Worm (Caenorhabditis elegans) whole organism, early embryonic: ENCODE data around the gene F21C10.11.

Experiments
- B0310.2 ChIP-seq: sonication (generic microtip); optimal IDR thresholded peaks from 2 replicates; lab custom pipeline; 2016; ENCODE audit warnings: mild to moderate bottlenecking, missing genetic modification characterization, missing compliant biosample characterization
- aly-1 ChIP-seq: sonication (generic microtip); optimal IDR thresholded peaks from 2 replicates; lab custom pipeline; 2016; ENCODE audit warnings: missing genetic modification characterization, missing compliant biosample characterization
- ama-1 ChIP-seq: fragments of 150-350 bp; optimal IDR thresholded peaks from 2 replicates; lab custom pipeline; 2014
- ceh-13 ChIP-seq: fragments of 200-800 bp; sonication (Bioruptor generic); optimal IDR thresholded peaks from 2 replicates; lab custom pipeline; 2018; ENCODE audit warnings: mild to moderate bottlenecking, missing genetic modification characterization, missing compliant biosample characterization
- ets-7 ChIP-seq: sonication (generic microtip); optimal IDR thresholded peaks from 2 replicates; lab custom pipeline; 2016; ENCODE audit warnings: missing genotype, missing genetic modification characterization, missing compliant biosample characterization
- flt-1 ChIP-seq: fragments of 200-800 bp; sonication (Bioruptor generic); IDR thresholded peaks from 2 replicates; pipeline ENCODE4 v1.3.6; 2022; ENCODE audit warnings: missing genetic modification characterization, missing compliant biosample characterization
- scrt-1 ChIP-seq: fragments of 200-800 bp; sonication (Bioruptor generic); IDR thresholded peaks from 2 replicates; pipeline ENCODE4 v1.3.6; 2022; ENCODE audit warnings: missing genetic modification characterization, missing compliant biosample characterization
- tbx-11 ChIP-seq: fragments of 200-800 bp; sonication (Bioruptor generic); IDR thresholded peaks from 2 replicates; pipeline ENCODE4 v1.3.6; 2022; ENCODE audit warnings: missing genetic modification characterization, missing compliant biosample characterization
- tbx-37 ChIP-seq: fragments of 200-800 bp; sonication (Bioruptor generic); conservative IDR thresholded peaks from 2 replicates; pipeline ENCODE4 v1.3.6; 2022; ENCODE audit warnings: missing genetic modification reagents, missing genetic modification characterization, missing compliant biosample characterization

DNA sequence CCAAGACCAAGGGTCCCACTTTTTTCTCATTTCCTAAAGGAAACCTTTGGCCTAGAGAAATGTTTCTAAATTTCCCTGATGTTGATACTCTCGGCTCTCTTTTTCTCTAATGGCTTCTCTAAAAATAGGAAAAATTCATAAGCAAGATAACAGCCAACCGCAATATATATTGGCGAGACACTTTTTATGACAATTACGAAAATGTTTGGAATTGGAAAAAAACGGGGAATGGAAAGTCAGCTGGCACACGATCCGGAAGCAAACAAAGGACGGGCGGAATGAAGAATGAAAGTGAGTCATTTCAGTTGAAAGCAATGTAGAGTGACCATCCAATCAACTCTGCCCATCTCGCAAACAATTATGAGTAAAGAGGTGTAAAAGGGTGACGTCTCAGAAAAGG is 41.9 kb upstream of the F21C10.11 start:
- TF ChIP-seq ets-7 (tag; lab: Kevin White, UChicago), result no peak
- no peak for TF ChIP-seq ama-1 (lab: Kevin White, UChicago)
- TF ChIP-seq aly-1, result no peak
- TF ChIP-seq scrt-1 (GFP tag; lab: Robert Waterston, UW), result no peak
- TF ChIP-seq B0310.2, result no peak
- TF ChIP-seq ceh-13, result no peak
- no peak for TF ChIP-seq tbx-11 (GFP tag; lab: Robert Waterston, UW)
- TF ChIP-seq flt-1 (GFP tag; lab: Robert Waterston, UW), result no peak
- no peak for TF ChIP-seq tbx-37 (GFP tag; lab: Robert Waterston, UW)
